Worm (Caenorhabditis elegans) whole organism, mixed stage, embryonic: Measurements from ENCODE around the gene pezo-1.

Source experiments
- blmp-1 ChIP-seq: fragments of 150-350 bp; optimal IDR thresholded peaks from 2 replicates; lab custom pipeline; 2014; ENCODE audit warnings: missing biosample characterization, missing genetic modification characterization
- lin-13 ChIP-seq: fragments of 150-350 bp; optimal IDR thresholded peaks from 2 replicates; lab custom pipeline; 2014; ENCODE audit warnings: missing biosample characterization, missing genetic modification characterization
- mab-5 ChIP-seq: fragments of 150-350 bp; optimal IDR thresholded peaks from 2 replicates; lab custom pipeline; 2014; ENCODE audit warnings: missing biosample characterization, missing genetic modification characterization
- mls-2 ChIP-seq: sonication (generic microtip); optimal IDR thresholded peaks from 2 replicates; lab custom pipeline; 2016; ENCODE audit warnings: mild to moderate bottlenecking, missing genetic modification characterization, moderate library complexity, missing compliant biosample characterization
- nhr-237 ChIP-seq: fragments of 150-350 bp; optimal IDR thresholded peaks from 2 replicates; lab custom pipeline; 2014; ENCODE audit warnings: missing biosample characterization, missing genetic modification characterization
- nhr-28 ChIP-seq: fragments of 150-350 bp; optimal IDR thresholded peaks from 2 replicates; lab custom pipeline; 2014; ENCODE audit warnings: missing biosample characterization, missing genetic modification characterization
- nhr-76 ChIP-seq: sonication (generic microtip); optimal IDR thresholded peaks from 2 replicates; lab custom pipeline; 2017; ENCODE audit warnings: missing biosample characterization, missing genetic modification characterization
- snpc-4 ChIP-seq: fragments of 150-350 bp; optimal IDR thresholded peaks from 2 replicates; lab custom pipeline; 2014; ENCODE audit warnings: missing biosample characterization, missing genetic modification characterization

DNA sequence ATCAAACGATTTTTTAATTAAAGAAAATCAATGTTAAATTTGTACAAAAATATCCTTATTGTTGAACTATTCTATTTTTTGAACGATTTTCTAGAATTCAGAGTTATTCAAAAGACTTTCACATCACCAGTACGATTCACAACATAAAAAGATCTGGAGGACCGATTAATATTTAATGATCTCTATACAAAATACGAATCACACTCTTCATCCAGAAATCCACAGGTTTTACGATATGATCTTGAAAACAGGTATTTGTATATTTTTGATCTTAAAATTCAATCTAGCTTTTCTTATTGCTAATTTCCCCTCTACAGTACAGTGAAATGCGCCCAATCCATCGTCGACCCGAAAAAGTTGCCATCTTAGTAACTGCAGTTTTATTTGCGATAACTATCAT is 61.7 kb downstream of the pezo-1 start, which contains the start of gene F49C12.5:
- TF ChIP-seq nhr-237 (tag; lab: Kevin White, UChicago) (no peak), blmp-1 (tag; lab: Kevin White, UChicago) (no peak), nhr-76 (tag; lab: Kevin White, UChicago) (no peak), lin-13 (tag; lab: Kevin White, UChicago) (no peak), mls-2 (tag; lab: Kevin White, UChicago) (no peak), nhr-28 (no peak), mab-5 (no peak), snpc-4 (tag; lab: Kevin White, UChicago) (no peak)
